Worm (Caenorhabditis elegans) whole organism, early embryonic: ENCODE results near the gene dre-1.

Experiments
- aly-1 ChIP-seq: sonication (generic microtip); optimal IDR thresholded peaks from 2 replicates; lab custom pipeline; 2016; ENCODE audit warnings: missing genetic modification characterization, missing compliant biosample characterization
- ama-1 ChIP-seq: fragments of 150-350 bp; optimal IDR thresholded peaks from 2 replicates; lab custom pipeline; 2014
- pes-1 ChIP-seq: fragments of 200-800 bp; sonication (Bioruptor generic); IDR thresholded peaks from 2 replicates; pipeline ENCODE4 v1.3.6; 2022; ENCODE audit warnings: missing genetic modification reagents, missing genetic modification characterization, missing compliant biosample characterization
- scrt-1 ChIP-seq: fragments of 200-800 bp; sonication (Bioruptor generic); IDR thresholded peaks from 2 replicates; pipeline ENCODE4 v1.3.6; 2022; ENCODE audit warnings: missing genetic modification characterization, missing compliant biosample characterization

DNA sequence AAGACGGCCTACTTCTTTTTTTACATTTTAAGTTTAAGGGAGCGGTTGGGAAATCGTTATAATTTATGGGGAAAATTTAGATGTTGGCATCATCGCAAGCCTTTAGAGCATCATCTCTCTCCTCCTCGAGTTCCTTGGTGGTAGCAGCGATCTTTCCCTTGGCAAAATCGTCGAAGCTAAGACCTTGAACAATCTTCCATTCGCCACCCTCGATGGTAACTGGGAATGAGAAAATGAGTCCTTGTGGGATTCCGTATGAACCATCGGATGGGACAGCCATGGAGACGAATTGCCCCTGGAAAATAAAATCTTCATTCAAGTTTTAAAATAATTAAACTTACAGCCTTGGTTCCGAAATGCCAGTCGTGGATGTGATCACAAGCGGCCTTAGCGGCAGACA, 31.0 kb downstream of the dre-1 start:
- TF ChIP-seq pes-1 (GFP tag; lab: Robert Waterston, UW) (no peak), ama-1 (lab: Kevin White, UChicago) (no peak), aly-1 (tag; lab: Kevin White, UChicago) (no peak), scrt-1 (GFP tag; lab: Robert Waterston, UW) (no peak)
